Fruit fly (Drosophila melanogaster): ENCODE data around the gene Rack1.

- TF ChIP-seq CTCF (optimal IDR thresholded peaks at IDR 0.05) (peak in 1 of 2 experiments; percentile 17), CG8478 (optimal IDR thresholded peaks at IDR 0.05) (no peak)
Measured at dm6 chr2L:7799804-7800433, 27.2 kb downstream of the Rack1 start, which contains the start of the genes Herp and r2d2.

All from S2 (cell line).